Fruit fly (Drosophila melanogaster): ENCODE data around the gene CG7632.

CG7632 gene

dm6 chr3L:21297703-21298102, 6.8 kb upstream of the CG7632 start, which contains the start of gene Edg78E:
Edg78E (minus strand) TSS chr3L:21297803.
- no peak for TF ChIP-seq N (GFP tag; optimal IDR thresholded peaks at IDR 0.05)
- no peak for TF ChIP-seq Mio (GFP tag; optimal IDR thresholded peaks at IDR 0.05)
- no peak for TF ChIP-seq Hr78 (GFP tag; optimal IDR thresholded peaks at IDR 0.05)
- no peak for TF ChIP-seq dl (GFP tag; optimal IDR thresholded peaks at IDR 0.05; ENCODE audit: insufficient read depth in 1 of 2, partially characterized antibody in 2 of 2)
- TF ChIP-seq Myc (optimal IDR thresholded peaks at IDR 0.05): no peak
- TF ChIP-seq Sp1 (GFP tag; optimal IDR thresholded peaks at IDR 0.05): no peak
- no peak for TF ChIP-seq dsf (GFP tag; optimal IDR thresholded peaks at IDR 0.05; ENCODE audit: borderline replicate concordance)
- no peak for TF ChIP-seq foxo (GFP tag; optimal IDR thresholded peaks at IDR 0.05)
- no peak for TF ChIP-seq Hr83 (GFP tag; optimal IDR thresholded peaks at IDR 0.05; ENCODE audit: poor library complexity, severe bottlenecking)
- no peak for TF ChIP-seq jim (GFP tag; optimal IDR thresholded peaks at IDR 0.05)
- TF ChIP-seq dmrt93B (GFP tag; optimal IDR thresholded peaks at IDR 0.05): no peak
- TF ChIP-seq CG32264 (GFP tag; optimal IDR thresholded peaks at IDR 0.05): no peak
- no peak for TF ChIP-seq HLH106 (tag; optimal IDR thresholded peaks at IDR 0.05)
- TF ChIP-seq OdsH (GFP tag; optimal IDR thresholded peaks at IDR 0.05): no peak
- no peak for TF ChIP-seq rgr (GFP tag; optimal IDR thresholded peaks at IDR 0.05)
- no peak for TF ChIP-seq Jra (GFP tag; optimal IDR thresholded peaks at IDR 0.05)
- TF ChIP-seq brk (GFP tag; optimal IDR thresholded peaks at IDR 0.05): no peak

dm6 chr3L:21298375-21298774, 6.1 kb upstream of the CG7632 start, which contains the start of gene CG43702:
CG43702 (plus strand) TSS chr3L:21298675.
- no peak for TF ChIP-seq Hr78 (GFP tag; optimal IDR thresholded peaks at IDR 0.05)
- no peak for TF ChIP-seq Myc (optimal IDR thresholded peaks at IDR 0.05)
- no peak for TF ChIP-seq Rel (GFP tag; optimal IDR thresholded peaks at IDR 0.05)
- TF ChIP-seq Rel (tag; optimal IDR thresholded peaks at IDR 0.05): no peak
- TF ChIP-seq dl (GFP tag; optimal IDR thresholded peaks at IDR 0.05; ENCODE audit: insufficient read depth in 1 of 2, partially characterized antibody in 2 of 2): no peak
- no peak for TF ChIP-seq HLH106 (tag; optimal IDR thresholded peaks at IDR 0.05)
- no peak for TF ChIP-seq Sp1 (GFP tag; optimal IDR thresholded peaks at IDR 0.05)

DNA sequence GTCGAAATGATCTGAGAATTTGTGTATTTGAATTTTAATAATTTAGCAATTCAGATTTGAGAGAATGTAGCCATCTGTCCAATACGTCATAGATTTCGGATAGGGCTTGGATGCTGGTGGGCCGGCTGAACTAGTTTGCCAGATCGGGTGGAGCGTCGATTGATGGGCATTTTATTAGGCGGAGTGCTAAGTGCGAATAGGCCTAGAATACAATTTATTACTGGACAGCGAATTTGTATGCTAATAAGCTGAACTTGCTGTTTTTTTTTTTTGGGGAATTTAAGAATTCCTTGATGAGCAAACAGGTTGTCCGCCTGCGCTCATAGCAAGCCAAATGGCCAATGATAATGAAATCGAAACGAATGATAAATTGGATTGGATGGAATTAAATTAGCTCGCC, 5.3 kb upstream of the CG7632 start:
- no peak for TF ChIP-seq sv (GFP tag; optimal IDR thresholded peaks at IDR 0.05)
- TF ChIP-seq jim (GFP tag; optimal IDR thresholded peaks at IDR 0.05): no peak
- TF ChIP-seq dmrt93B (GFP tag; optimal IDR thresholded peaks at IDR 0.05): no peak
- TF ChIP-seq lola (GFP tag; optimal IDR thresholded peaks at IDR 0.05): no peak
- no peak for TF ChIP-seq Rel (GFP tag; optimal IDR thresholded peaks at IDR 0.05)
- no peak for TF ChIP-seq Rel (tag; optimal IDR thresholded peaks at IDR 0.05)
- TF ChIP-seq N (GFP tag; optimal IDR thresholded peaks at IDR 0.05): no peak
- TF ChIP-seq ey (GFP tag; optimal IDR thresholded peaks at IDR 0.05): no peak
- TF ChIP-seq GATAd (GFP tag; optimal IDR thresholded peaks at IDR 0.05): no peak
- no peak for TF ChIP-seq Myc (optimal IDR thresholded peaks at IDR 0.05)
- TF ChIP-seq CG32264 (GFP tag; optimal IDR thresholded peaks at IDR 0.05): no peak
- no peak for TF ChIP-seq Sp1 (GFP tag; optimal IDR thresholded peaks at IDR 0.05)
- no peak for TF ChIP-seq HLH106 (tag; optimal IDR thresholded peaks at IDR 0.05)
- TF ChIP-seq usp (GFP tag; optimal IDR thresholded peaks at IDR 0.05): no peak

- no peak for TF ChIP-seq Rel (GFP tag; optimal IDR thresholded peaks at IDR 0.05)
- no peak for TF ChIP-seq Rel (tag; optimal IDR thresholded peaks at IDR 0.05)
Observed at dm6 chr3L:21300280-21300679, 4.2 kb upstream of the CG7632 start, which contains the start of gene Cpr78Cc. Cpr78Cc (plus strand) TSS chr3L:21300580.

dm6 chr3L:21301737-21302487, 2.6 kb upstream of the CG7632 start:
- no peak for TF ChIP-seq Mio (GFP tag; optimal IDR thresholded peaks at IDR 0.05)
- TF ChIP-seq Dif (GFP tag; optimal IDR thresholded peaks at IDR 0.05; ENCODE audit: partially characterized antibody): no peak
- TF ChIP-seq lola (GFP tag; optimal IDR thresholded peaks at IDR 0.05): no peak
- TF ChIP-seq dl (GFP tag; optimal IDR thresholded peaks at IDR 0.05; ENCODE audit: insufficient read depth in 1 of 2, partially characterized antibody in 2 of 2): no peak

DNA sequence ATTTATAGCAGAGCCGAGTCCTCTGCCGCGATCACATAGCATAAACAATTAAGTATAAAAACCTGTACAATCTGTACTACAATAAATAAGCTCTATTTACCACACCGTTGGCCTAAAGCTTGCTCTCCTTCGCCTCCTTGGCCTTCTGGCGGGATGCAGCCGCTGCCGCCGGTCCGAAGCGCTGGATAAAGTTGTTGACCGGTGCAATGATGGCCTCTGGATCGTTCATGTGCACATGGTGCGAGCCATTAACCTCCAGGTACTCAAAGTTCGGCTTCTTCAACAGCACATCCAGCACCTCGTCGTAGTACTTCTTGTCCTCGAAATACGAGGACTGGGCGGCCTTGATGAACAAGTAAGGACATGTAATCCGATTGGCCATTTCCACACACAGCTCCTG, 2.0 kb upstream of the CG7632 start:
- TF ChIP-seq Jra (GFP tag; optimal IDR thresholded peaks at IDR 0.05) (no peak), sv (GFP tag; optimal IDR thresholded peaks at IDR 0.05) (no peak), Hr78 (GFP tag; optimal IDR thresholded peaks at IDR 0.05) (no peak), OdsH (GFP tag; optimal IDR thresholded peaks at IDR 0.05) (no peak), CG32264 (GFP tag; optimal IDR thresholded peaks at IDR 0.05) (no peak), fru (GFP tag; optimal IDR thresholded peaks at IDR 0.05) (no peak), Hr83 (GFP tag; optimal IDR thresholded peaks at IDR 0.05; ENCODE audit: poor library complexity, severe bottlenecking) (no peak), usp (GFP tag; optimal IDR thresholded peaks at IDR 0.05) (no peak), dmrt93B (GFP tag; optimal IDR thresholded peaks at IDR 0.05) (no peak), jim (GFP tag; optimal IDR thresholded peaks at IDR 0.05) (no peak), dl (GFP tag; optimal IDR thresholded peaks at IDR 0.05; ENCODE audit: insufficient read depth in 1 of 2, partially characterized antibody in 2 of 2) (no peak), psq (GFP tag; optimal IDR thresholded peaks at IDR 0.05) (no peak), CrebA (GFP tag; optimal IDR thresholded peaks at IDR 0.05; ENCODE audit: borderline replicate concordance) (no peak), Sp1 (GFP tag; optimal IDR thresholded peaks at IDR 0.05) (no peak)
